Worm (Caenorhabditis elegans) whole organism, midembryonic: Measurements from ENCODE around the gene msp-59.
"Not testable (repeated sequence)": the region's sequence is repeated elsewhere in the genome, so short reads cannot be mapped to it uniquely, and the experiment has no call there.

Experiments used
- T22C8.4 ChIP-seq: fragments of 200-800 bp; sonication (Bioruptor generic); IDR thresholded peaks from 2 replicates; pipeline ENCODE4 v1.3.6; 2022; ENCODE audit warnings: missing genetic modification characterization, missing compliant biosample characterization
- cog-1 ChIP-seq: sonication (generic microtip); optimal IDR thresholded peaks from 2 replicates; lab custom pipeline; 2016; ENCODE audit warnings: missing genetic modification characterization, missing compliant biosample characterization
- flt-1 ChIP-seq: fragments of 200-800 bp; sonication (Bioruptor generic); IDR thresholded peaks from 2 replicates; pipeline ENCODE4 v1.3.6; 2022; ENCODE audit warnings: missing genetic modification characterization, missing compliant biosample characterization
- klf-2 ChIP-seq: fragments of 200-800 bp; sonication (Bioruptor generic); conservative IDR thresholded peaks from 2 replicates; pipeline ENCODE4 v1.3.6; 2022; ENCODE audit warnings: missing genetic modification reagents, missing genetic modification characterization, missing compliant biosample characterization
- med-1 ChIP-seq: sonication (generic microtip); optimal IDR thresholded peaks from 2 replicates; lab custom pipeline; 2017; ENCODE audit warnings: missing genetic modification characterization, mild to moderate bottlenecking, missing compliant biosample characterization, antibody characterized with exemption, missing genetic modification reagents; ENCODE audit not compliant: insufficient read depth
- ref-1 ChIP-seq: fragments of 200-800 bp; sonication (Bioruptor generic); conservative IDR thresholded peaks from 2 replicates; pipeline ENCODE4 v1.3.6; 2022; ENCODE audit warnings: missing genetic modification reagents, missing genetic modification characterization, missing compliant biosample characterization
- tab-1 ChIP-seq: fragments of 200-800 bp; sonication (Bioruptor generic); IDR thresholded peaks from 2 replicates; pipeline ENCODE4 v1.3.6; 2022; ENCODE audit warnings: missing genetic modification characterization, missing compliant biosample characterization
- ztf-23 ChIP-seq: fragments of 200-800 bp; sonication (Bioruptor generic); IDR thresholded peaks from 2 replicates; pipeline ENCODE4 v1.3.6; 2022; ENCODE audit warnings: missing genetic modification reagents, missing genetic modification characterization, missing compliant biosample characterization
- ztf-29 ChIP-seq: fragments of 200-800 bp; sonication (Bioruptor generic); IDR thresholded peaks from 2 replicates; pipeline ENCODE4 v1.3.6; 2022; ENCODE audit warnings: missing genetic modification reagents, missing genetic modification characterization, missing compliant biosample characterization

Gene msp-59

ce11 chrIV:5313011-5313410 is at the start of gene msp-59, which contains the start of gene ZK354.2:
TSS of gene msp-59 (minus strand) at chrIV:5313111.
TSS of gene ZK354.2 (plus strand) at chrIV:5313405.
- TF ChIP-seq tab-1 (GFP tag; lab: Robert Waterston, UW); klf-2 (GFP tag; lab: Robert Waterston, UW); med-1 (GFP tag; lab: Kevin White, UChicago): not testable (repeated sequence)

- TF ChIP-seq klf-2 (GFP tag; lab: Robert Waterston, UW) (no peak), T22C8.4 (GFP tag; lab: Robert Waterston, UW) (no peak), tab-1 (GFP tag; lab: Robert Waterston, UW) (no peak)
Measured at ce11 chrIV:5360533-5360932, 47.6 kb upstream of the msp-59 start, which contains the start of gene F41H10.5. TSS of gene F41H10.5 (plus strand) at chrIV:5360907.

- no peak for TF ChIP-seq ztf-29 (GFP tag; lab: Robert Waterston, UW)
- no peak for TF ChIP-seq ztf-23 (GFP tag; lab: Robert Waterston, UW)
- TF ChIP-seq cog-1 (tag; lab: Kevin White, UChicago) = no peak
- TF ChIP-seq klf-2 (GFP tag; lab: Robert Waterston, UW) = no peak
- TF ChIP-seq flt-1 (GFP tag; lab: Robert Waterston, UW) = no peak
- no peak for TF ChIP-seq med-1 (GFP tag; lab: Kevin White, UChicago)
- TF ChIP-seq tab-1 (GFP tag; lab: Robert Waterston, UW) = no peak
- no peak for TF ChIP-seq T22C8.4 (GFP tag; lab: Robert Waterston, UW)
- TF ChIP-seq ref-1 (GFP tag; lab: Robert Waterston, UW) = no peak
Measured at ce11 chrIV:5354564-5354963, 41.7 kb upstream of the msp-59 start.

ce11 chrIV:5354124-5354523 is 41.2 kb upstream of the msp-59 start, which contains the start of gene Y4C6B.1:
TSS of gene Y4C6B.1 (plus strand) at chrIV:5354488.
- TF ChIP-seq ref-1 (GFP tag; lab: Robert Waterston, UW) = no peak
- TF ChIP-seq flt-1 (GFP tag; lab: Robert Waterston, UW) = no peak
- no peak for TF ChIP-seq T22C8.4 (GFP tag; lab: Robert Waterston, UW)
- no peak for TF ChIP-seq klf-2 (GFP tag; lab: Robert Waterston, UW)
- TF ChIP-seq med-1 (GFP tag; lab: Kevin White, UChicago) = no peak
- TF ChIP-seq tab-1 (GFP tag; lab: Robert Waterston, UW) = no peak
- TF ChIP-seq cog-1 (tag; lab: Kevin White, UChicago) = no peak
- TF ChIP-seq ztf-29 (GFP tag; lab: Robert Waterston, UW) = no peak
- no peak for TF ChIP-seq ztf-23 (GFP tag; lab: Robert Waterston, UW)

ce11 chrIV:5353364-5353763 is 40.5 kb upstream of the msp-59 start, which contains the start of gene Y4C6B.7:
TSS of gene Y4C6B.7 (minus strand) at chrIV:5353464.
- TF ChIP-seq klf-2 (GFP tag; lab: Robert Waterston, UW) = no peak
- TF ChIP-seq med-1 (GFP tag; lab: Kevin White, UChicago) = no peak
- no peak for TF ChIP-seq cog-1 (tag; lab: Kevin White, UChicago)
- TF ChIP-seq tab-1 (GFP tag; lab: Robert Waterston, UW) = no peak
- TF ChIP-seq ztf-29 (GFP tag; lab: Robert Waterston, UW) = no peak
- no peak for TF ChIP-seq T22C8.4 (GFP tag; lab: Robert Waterston, UW)
- no peak for TF ChIP-seq flt-1 (GFP tag; lab: Robert Waterston, UW)
- TF ChIP-seq ztf-23 (GFP tag; lab: Robert Waterston, UW) = no peak
- no peak for TF ChIP-seq ref-1 (GFP tag; lab: Robert Waterston, UW)

ce11 chrIV:5350480-5351193 is 37.7 kb upstream of the msp-59 start, which contains the start of gene gba-4:
TSS of gene gba-4 (minus strand) at chrIV:5350897.
- not testable (repeated sequence) for TF ChIP-seq flt-1 (GFP tag; lab: Robert Waterston, UW); ref-1 (GFP tag; lab: Robert Waterston, UW); cog-1 (tag; lab: Kevin White, UChicago)

- TF ChIP-seq T22C8.4 (GFP tag; lab: Robert Waterston, UW) (no peak), tab-1 (GFP tag; lab: Robert Waterston, UW) (no peak), klf-2 (GFP tag; lab: Robert Waterston, UW) (no peak), flt-1 (GFP tag; lab: Robert Waterston, UW) (no peak)
Measured at ce11 chrIV:5344168-5344567, 31.3 kb upstream of the msp-59 start.

ce11 chrIV:5339255-5339654 is 26.3 kb upstream of the msp-59 start, which contains the start of gene Y4C6B.2:
TSS of gene Y4C6B.2 (plus strand) at chrIV:5339574.
- TF ChIP-seq flt-1 (GFP tag; lab: Robert Waterston, UW) (no peak), ref-1 (GFP tag; lab: Robert Waterston, UW) (no peak), med-1 (GFP tag; lab: Kevin White, UChicago) (no peak)

- no peak for TF ChIP-seq ztf-23 (GFP tag; lab: Robert Waterston, UW)
- no peak for TF ChIP-seq ref-1 (GFP tag; lab: Robert Waterston, UW)
- TF ChIP-seq klf-2 (GFP tag; lab: Robert Waterston, UW) = no peak
- no peak for TF ChIP-seq tab-1 (GFP tag; lab: Robert Waterston, UW)
- TF ChIP-seq T22C8.4 (GFP tag; lab: Robert Waterston, UW) = no peak
- TF ChIP-seq cog-1 (tag; lab: Kevin White, UChicago) = no peak
- TF ChIP-seq med-1 (GFP tag; lab: Kevin White, UChicago) = no peak
- no peak for TF ChIP-seq flt-1 (GFP tag; lab: Robert Waterston, UW)
- no peak for TF ChIP-seq ztf-29 (GFP tag; lab: Robert Waterston, UW)
Measured at ce11 chrIV:5337649-5338048, 24.7 kb upstream of the msp-59 start.
